Worm (Caenorhabditis elegans) whole organism, midembryonic: Measurements from ENCODE around the gene frm-3.

Source experiments
- cog-1 ChIP-seq: sonication (generic microtip); optimal IDR thresholded peaks from 2 replicates; lab custom pipeline; 2016; ENCODE audit warnings: missing genetic modification characterization, missing compliant biosample characterization
- ztf-23 ChIP-seq: fragments of 200-800 bp; sonication (Bioruptor generic); IDR thresholded peaks from 2 replicates; pipeline ENCODE4 v1.3.6; 2022; ENCODE audit warnings: missing genetic modification reagents, missing genetic modification characterization, missing compliant biosample characterization

DNA sequence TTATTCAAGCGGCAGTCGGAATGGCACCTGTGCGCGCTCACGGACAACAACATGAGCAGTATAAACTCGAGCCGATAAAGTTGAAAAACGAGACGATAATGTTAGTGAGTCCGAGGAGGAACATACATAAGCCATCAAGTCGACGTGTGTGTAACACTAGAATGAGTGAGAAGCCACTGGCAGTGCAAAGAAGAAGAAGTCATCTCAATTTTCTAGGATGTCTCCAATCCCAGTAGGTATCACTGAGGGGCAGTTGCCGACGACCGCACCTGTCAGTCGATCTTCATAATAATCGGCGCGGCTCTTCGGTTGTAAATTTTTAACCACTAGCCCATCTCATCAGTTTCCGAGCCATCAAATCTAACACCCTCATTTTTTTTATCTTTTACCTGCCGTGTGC, 12.2 kb upstream of the frm-3 start:
- TF ChIP-seq ztf-23 (GFP tag; lab: Robert Waterston, UW) = no peak
- no peak for TF ChIP-seq cog-1
